Fruit fly (Drosophila melanogaster) whole organism, pupa: ENCODE measurements around the gene Coq3.

Experiments used
- CG10348 ChIP-seq: fragments of 200-800 bp; sonication (Bioruptor generic); IDR thresholded peaks from 2 replicates; pipeline ENCODE4 v1.3.6; 2022; ENCODE audit warnings: missing biosample characterization, missing genetic modification characterization
- CG12605 ChIP-seq: fragments of 200-800 bp; sonication (Bioruptor generic); IDR thresholded peaks from 2 replicates; pipeline ENCODE4 v1.3.6; 2022; ENCODE audit warnings: missing biosample characterization, missing genetic modification characterization
- CG13204 ChIP-seq: fragments of 200-800 bp; sonication (Bioruptor generic); optimal IDR thresholded peaks from 2 replicates; lab custom pipeline; 2018; ENCODE audit warnings: missing biosample characterization, mild to moderate bottlenecking, missing genetic modification characterization, moderate library complexity
- CG14655 ChIP-seq: fragments of 200-800 bp; sonication (Bioruptor generic); optimal IDR thresholded peaks from 3 replicates; lab custom pipeline; 2017; ENCODE audit warnings: mild to moderate bottlenecking, missing biosample characterization, missing genetic modification reagents, missing genetic modification characterization
- CG15710 ChIP-seq: fragments of 200-800 bp; sonication (Bioruptor generic); optimal IDR thresholded peaks from 2 replicates; lab custom pipeline; 2018; ENCODE audit warnings: missing biosample characterization, mild to moderate bottlenecking, missing genetic modification characterization, moderate library complexity
- CG17806 ChIP-seq: fragments of 200-800 bp; sonication (Bioruptor generic); optimal IDR thresholded peaks from 2 replicates; lab custom pipeline; 2018; ENCODE audit warnings: missing biosample characterization, mild to moderate bottlenecking, missing genetic modification characterization, moderate library complexity
- CG32121 ChIP-seq: fragments of 200-800 bp; sonication (Bioruptor generic); IDR thresholded peaks from 2 replicates; pipeline ENCODE4 v1.3.6; 2022; ENCODE audit warnings: missing biosample characterization, missing genetic modification characterization
- CG34367 ChIP-seq: fragments of 200-800 bp; sonication (Bioruptor generic); optimal IDR thresholded peaks from 2 replicates; lab custom pipeline; 2018; ENCODE audit warnings: missing biosample characterization, mild to moderate bottlenecking, missing genetic modification characterization
- CG4496 ChIP-seq: fragments of 200-800 bp; sonication (Bioruptor generic); IDR thresholded peaks from 3 replicates; pipeline ENCODE4 v1.3.6; 2022; ENCODE audit warnings: missing biosample characterization, missing genetic modification characterization
- CG8159 ChIP-seq: fragments of 200-800 bp; sonication (Bioruptor generic); optimal IDR thresholded peaks from 3 replicates; lab custom pipeline; 2018; ENCODE audit warnings: missing biosample characterization, mild to moderate bottlenecking, missing genetic modification characterization, moderate library complexity
- CG8301 ChIP-seq: fragments of 200-800 bp; sonication (Bioruptor generic); optimal IDR thresholded peaks from 2 replicates; lab custom pipeline; 2018; ENCODE audit warnings: missing biosample characterization, mild to moderate bottlenecking, missing genetic modification characterization
- CG9948 ChIP-seq: fragments of 200-800 bp; sonication (Bioruptor generic); optimal IDR thresholded peaks from 2 replicates; lab custom pipeline; 2018; ENCODE audit warnings: missing biosample characterization, mild to moderate bottlenecking, missing genetic modification characterization, moderate library complexity
- D1 ChIP-seq: fragments of 200-800 bp; sonication (Bioruptor generic); optimal IDR thresholded peaks from 2 replicates; lab custom pipeline; 2018; ENCODE audit warnings: missing biosample characterization, mild to moderate bottlenecking, missing genetic modification characterization, moderate library complexity
- EcR ChIP-seq: fragments of 200-800 bp; sonication (Bioruptor generic); optimal IDR thresholded peaks from 3 replicates; lab custom pipeline; 2019; ENCODE audit warnings: missing biosample characterization, missing genetic modification characterization, mild to moderate bottlenecking, moderate library complexity, missing genetic modification reagents
- Ets98B ChIP-seq: fragments of 200-800 bp; sonication (Bioruptor generic); IDR thresholded peaks from 2 replicates; pipeline ENCODE4 v1.3.6; 2022; ENCODE audit warnings: missing biosample characterization, missing genetic modification characterization
- Pif1A ChIP-seq: fragments of 200-800 bp; sonication (Bioruptor generic); optimal IDR thresholded peaks from 3 replicates; lab custom pipeline; 2016; ENCODE audit warnings: missing biosample characterization, missing genetic modification characterization
- Pif1B ChIP-seq: fragments of 200-800 bp; sonication (Bioruptor generic); optimal IDR thresholded peaks from 3 replicates; lab custom pipeline; 2016; ENCODE audit warnings: missing biosample characterization, missing genetic modification characterization
- Snoo ChIP-seq: fragments of 200-800 bp; sonication (Bioruptor generic); optimal IDR thresholded peaks from 3 replicates; lab custom pipeline; 2017; ENCODE audit warnings: missing biosample characterization, mild to moderate bottlenecking, missing genetic modification characterization, inconsistent platforms
- fd96Ca ChIP-seq: fragments of 200-800 bp; sonication (Bioruptor generic); IDR thresholded peaks from 3 replicates; pipeline ENCODE4 v1.3.6; 2022; ENCODE audit warnings: missing biosample characterization, missing genetic modification characterization
- gl ChIP-seq: fragments of 200-800 bp; sonication (Bioruptor generic); optimal IDR thresholded peaks from 2 replicates; lab custom pipeline; 2018; ENCODE audit warnings: missing biosample characterization, mild to moderate bottlenecking, missing genetic modification characterization
- rn ChIP-seq: fragments of 200-800 bp; sonication (Bioruptor generic); IDR thresholded peaks from 2 replicates; pipeline ENCODE4 v1.3.6; 2022; ENCODE audit warnings: missing biosample characterization, missing genetic modification characterization

The Coq3 gene

DNA sequence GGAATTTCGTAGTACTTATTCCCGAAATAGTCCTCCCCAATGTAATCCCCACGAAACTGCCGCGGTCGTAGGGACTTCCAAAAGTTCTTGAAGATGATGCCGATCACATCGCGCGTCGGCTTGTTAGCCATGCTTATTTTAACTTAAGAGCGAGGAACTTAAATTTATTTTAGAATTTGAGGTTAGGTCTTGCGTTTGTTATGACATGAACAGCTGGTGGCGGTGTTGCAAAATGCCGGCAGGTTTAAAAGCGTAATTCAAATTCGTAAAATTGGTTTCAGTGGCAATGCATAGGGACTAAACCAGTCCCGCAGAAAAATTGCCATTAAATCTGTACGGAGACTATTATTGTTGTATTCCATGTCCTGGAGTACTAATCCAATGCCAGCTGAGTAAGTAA, 8.0 kb upstream of the Coq3 start:
- no peak for TF ChIP-seq Pif1A
- no peak for TF ChIP-seq EcR (GFP tag; lab: Kevin White, UChicago)
- no peak for TF ChIP-seq D1 (tag; lab: Kevin White, UChicago)
- no peak for TF ChIP-seq rn (GFP tag; lab: Robert Waterston, UW)
- no peak for TF ChIP-seq CG8159 (tag; lab: Kevin White, UChicago)
- no peak for TF ChIP-seq CG17806
- no peak for TF ChIP-seq CG14655 (GFP tag; lab: Kevin White, UChicago)
- TF ChIP-seq CG9948 (tag; lab: Kevin White, UChicago) = no peak
- TF ChIP-seq CG12605 (GFP tag; lab: Robert Waterston, UW) = no peak
- TF ChIP-seq CG15710 (tag; lab: Kevin White, UChicago) = no peak
- TF ChIP-seq CG10348 = no peak
- TF ChIP-seq Pif1B (GFP tag; lab: Kevin White, UChicago) = no peak
- no peak for TF ChIP-seq Snoo (tag; lab: Kevin White, UChicago)
- no peak for TF ChIP-seq Ets98B (GFP tag; lab: Robert Waterston, UW)

DNA sequence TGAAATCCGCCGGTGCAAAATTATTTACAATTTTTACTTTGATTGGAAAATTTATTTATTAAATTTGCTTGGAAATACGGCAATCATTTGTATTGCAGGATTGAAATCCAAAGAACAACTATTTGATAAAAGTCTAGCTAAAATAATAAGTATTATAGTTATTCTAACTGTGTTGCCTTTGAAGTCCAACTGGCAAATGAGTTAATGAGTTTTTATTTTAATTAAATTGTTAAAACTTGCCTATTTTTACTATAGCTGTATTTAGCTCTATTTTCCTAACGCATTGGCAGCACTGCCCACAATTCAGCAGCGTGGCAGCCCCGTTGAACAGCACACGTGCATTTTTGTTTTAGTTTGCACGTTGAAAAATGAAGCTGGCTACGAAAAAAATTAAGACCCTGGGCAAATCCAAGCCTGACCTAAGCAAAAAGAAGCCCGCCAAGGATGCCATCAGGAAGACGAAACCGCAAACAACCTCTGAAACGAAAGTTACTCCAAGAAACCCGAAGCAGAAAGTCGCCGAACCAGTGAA, 5.0 kb upstream of the Coq3 start, which contains the start of gene Noc2:
Noc2 (plus strand) TSS at position 331 of the 532 bp plus-strand sequence.
- TF ChIP-seq CG4496 (peak; percentile 72), Pif1B (GFP tag; lab: Kevin White, UChicago) (no peak), rn (GFP tag; lab: Robert Waterston, UW) (peak; percentile 36; the same call in 1 of the 2 replicates), EcR (GFP tag; lab: Kevin White, UChicago) (no peak), CG17806 (peak; percentile 23), CG8301 (peak; percentile 34), Snoo (tag; lab: Kevin White, UChicago) (peak; percentile 10), CG15710 (tag; lab: Kevin White, UChicago) (peak; percentile 40), CG12605 (GFP tag; lab: Robert Waterston, UW) (no peak), Ets98B (GFP tag; lab: Robert Waterston, UW) (no peak), fd96Ca (no peak), CG14655 (GFP tag; lab: Kevin White, UChicago) (no peak), gl (no peak), CG34367 (tag; lab: Kevin White, UChicago) (no peak), Pif1A (no peak), CG9948 (tag; lab: Kevin White, UChicago) (peak; percentile 46), CG32121 (no peak; the same call in 1 of the 2 replicates), CG8159 (tag; lab: Kevin White, UChicago) (peak; percentile 48), D1 (tag; lab: Kevin White, UChicago) (no peak)

- TF ChIP-seq Ets98B (GFP tag; lab: Robert Waterston, UW) (no peak), fd96Ca (0 out of 3 replicates have a peak, but pooled peaks have one; percentile 25), CG32121 (no peak), CG34367 (tag; lab: Kevin White, UChicago) (no peak), D1 (tag; lab: Kevin White, UChicago) (no peak), Pif1B (GFP tag; lab: Kevin White, UChicago) (no peak), gl (no peak)
These were observed 4.5 kb upstream of the Coq3 start, which contains the start of gene Nbr for dm6 chr2L:21162875-21163274. Gene Nbr (minus strand): TSS chr2L:21163083.

DNA sequence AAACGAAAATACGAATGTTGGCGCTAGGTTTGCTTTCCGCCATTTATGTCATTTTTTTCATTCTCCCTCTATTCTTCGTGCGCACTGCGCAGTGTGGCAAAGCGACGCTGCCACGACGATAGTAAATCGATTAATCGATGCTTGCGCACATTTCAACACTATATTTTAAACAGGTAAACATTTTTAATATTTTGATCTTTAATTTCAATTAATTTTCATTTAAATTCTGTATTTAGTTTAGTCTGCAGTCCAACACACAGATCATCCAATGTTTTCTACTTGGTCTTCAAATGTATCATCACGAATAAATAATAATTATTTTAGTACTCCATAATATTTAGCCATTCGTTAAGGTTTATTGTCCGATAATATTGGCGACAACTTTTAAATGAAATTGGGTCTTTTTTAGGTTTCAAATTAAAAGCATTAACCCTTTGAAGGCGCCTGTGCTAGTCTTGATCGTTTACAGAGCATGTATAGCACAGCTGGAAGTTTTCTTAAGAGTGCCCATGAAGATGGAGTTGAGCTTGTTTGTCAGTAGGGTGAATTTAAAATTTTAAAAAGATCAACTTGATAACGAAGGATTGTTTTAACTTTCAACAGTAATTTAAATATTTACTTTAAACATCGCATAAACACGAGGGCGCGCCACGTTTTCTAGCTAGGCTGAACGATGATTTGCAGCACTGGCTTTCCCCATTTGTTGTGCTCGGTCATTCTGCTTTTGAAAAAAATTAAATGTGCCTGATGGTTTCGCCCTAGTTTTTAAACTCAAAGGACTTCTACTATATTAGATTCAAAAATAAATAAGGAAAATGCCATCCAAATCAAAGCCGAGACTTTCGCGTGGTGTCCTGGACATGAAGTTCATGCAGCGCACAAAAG, 2.0 kb downstream of the Coq3 start, which contains the start of the genes Mpp6 and E2f2:
Mpp6 (plus strand) TSS at position 133 of the 885 bp plus-strand sequence.
E2f2 (minus strand) TSS at position 594 of the 885 bp plus-strand sequence.
- TF ChIP-seq CG10348 (no peak), rn (GFP tag; lab: Robert Waterston, UW) (peak; percentile 31; the same call in 1 of the 2 replicates), fd96Ca (no peak), CG34367 (tag; lab: Kevin White, UChicago) (no peak), CG8301 (no peak), CG12605 (GFP tag; lab: Robert Waterston, UW) (no peak), CG13204 (GFP tag; lab: Kevin White, UChicago) (no peak), CG8159 (tag; lab: Kevin White, UChicago) (no peak), D1 (tag; lab: Kevin White, UChicago) (no peak), Pif1A (no peak), CG32121 (no peak), gl (no peak), EcR (GFP tag; lab: Kevin White, UChicago) (no peak), Ets98B (GFP tag; lab: Robert Waterston, UW) (peak; percentile 29; the same call in 1 of the 2 replicates), CG14655 (GFP tag; lab: Kevin White, UChicago) (no peak), CG17806 (no peak), CG9948 (tag; lab: Kevin White, UChicago) (no peak), Pif1B (GFP tag; lab: Kevin White, UChicago) (no peak), CG4496 (no peak), CG15710 (tag; lab: Kevin White, UChicago) (peak; percentile 4), Snoo (tag; lab: Kevin White, UChicago) (peak; percentile 27)

- TF ChIP-seq Pif1B (GFP tag; lab: Kevin White, UChicago) (no peak), CG17806 (no peak)
These were observed 4.6 kb downstream of the Coq3 start for dm6 chr2L:21153844-21154243.
